Worm (Caenorhabditis elegans): Measurements from ENCODE around the gene hir-1.

ce11 chrV:5558590-5558989 lies 36.7 kb downstream of the hir-1 start, which contains the start of gene glb-5:
- TF ChIP-seq unc-39 (tag; optimal IDR thresholded peaks at IDR 0.05) (no peak), ces-1 (GFP tag; optimal IDR thresholded peaks at IDR 0.05) (no peak)

Measured in whole organism, mixed stage, embryonic.